Fruit fly (Drosophila melanogaster): Measurements from ENCODE around the gene Bhmt.

DNA sequence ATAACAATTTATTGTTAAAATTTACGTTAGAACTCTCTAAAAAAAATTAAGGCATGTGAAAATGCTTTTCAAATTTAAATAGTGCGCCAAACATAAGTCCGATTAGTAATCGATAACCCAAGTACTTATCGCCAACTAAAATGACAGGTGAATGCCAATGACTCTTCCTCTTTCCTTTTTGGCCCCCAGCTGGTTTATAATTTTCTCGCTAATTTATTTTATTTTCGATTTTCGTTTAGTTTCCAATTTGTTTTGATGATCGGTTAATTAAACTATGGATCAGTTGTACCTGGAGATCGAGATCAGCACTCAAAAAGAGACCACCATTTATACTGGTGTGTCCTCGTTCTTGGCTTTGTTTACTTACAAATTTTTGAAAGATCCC lies 8.4 kb downstream of the Bhmt start, which contains the start of gene CG10428:
- no peak for TF ChIP-seq CG12768 (GFP tag; optimal IDR thresholded peaks at IDR 0.05)
- TF ChIP-seq toe (GFP tag; optimal IDR thresholded peaks at IDR 0.05) = no peak
- no peak for TF ChIP-seq pad (GFP tag; optimal IDR thresholded peaks at IDR 0.05)
- TF ChIP-seq bab1 (GFP tag; optimal IDR thresholded peaks at IDR 0.05) = peak; percentile 8
- no peak for TF ChIP-seq CG14711 (tag; optimal IDR thresholded peaks at IDR 0.05)
- no peak for TF ChIP-seq cic (GFP tag; optimal IDR thresholded peaks at IDR 0.05)
- TF ChIP-seq CG7045 (GFP tag; optimal IDR thresholded peaks at IDR 0.05) = no peak
- TF ChIP-seq CG33017 (tag; optimal IDR thresholded peaks at IDR 0.05) = no peak
- TF ChIP-seq kay (GFP tag; ENCODE audit: borderline replicate concordance) = no peak
